Worm (Caenorhabditis elegans) whole organism, young adult: ENCODE measurements around the gene mlt-3.
A peak's percentile ranks its signal among the peaks of the same experiment; 100 is the strongest.

Experiments used
- B0336.3 ChIP-seq: fragments of 200-800 bp; sonication (Bioruptor generic); IDR thresholded peaks from 2 replicates; pipeline ENCODE4 v1.3.6; 2022; ENCODE audit warnings: missing genetic modification characterization, missing compliant biosample characterization
- F10E7.11 ChIP-seq: sonication (generic microtip); optimal IDR thresholded peaks from 2 replicates; lab custom pipeline; 2017; ENCODE audit warnings: mild to moderate bottlenecking, missing genetic modification characterization, moderate library complexity, missing compliant biosample characterization
- F23B12.7 ChIP-seq: sonication (generic microtip); optimal IDR thresholded peaks from 2 replicates; lab custom pipeline; 2017; ENCODE audit warnings: missing genetic modification characterization, mild to moderate bottlenecking, missing compliant biosample characterization, antibody characterized with exemption, moderate library complexity; ENCODE audit not compliant: insufficient read depth
- F37B4.10 ChIP-seq: fragments of 200-800 bp; sonication (Bioruptor generic); IDR thresholded peaks from 2 replicates; pipeline ENCODE4 v1.3.6; 2022; ENCODE audit warnings: missing genetic modification characterization, missing compliant biosample characterization
- F39B2.1 ChIP-seq: fragments of 200-800 bp; sonication (Bioruptor generic); IDR thresholded peaks from 2 replicates; pipeline ENCODE4 v1.3.6; 2022; ENCODE audit warnings: missing genetic modification reagents, missing genetic modification characterization, missing compliant biosample characterization
- F49E8.2 ChIP-seq: sonication (generic microtip); optimal IDR thresholded peaks from 3 replicates; lab custom pipeline; 2017; ENCODE audit warnings: missing genetic modification characterization, mild to moderate bottlenecking, missing compliant biosample characterization, antibody characterized with exemption, moderate library complexity; ENCODE audit not compliant: insufficient read depth
- F55B11.4 ChIP-seq: sonication (generic microtip); optimal IDR thresholded peaks from 2 replicates; lab custom pipeline; 2016; ENCODE audit warnings: missing compliant biosample characterization, missing genetic modification characterization, borderline replicate concordance; ENCODE audit not compliant: insufficient read depth
- F57A8.1 ChIP-seq: fragments of 200-800 bp; sonication (Bioruptor generic); optimal IDR thresholded peaks from 2 replicates; lab custom pipeline; 2018; ENCODE audit warnings: mild to moderate bottlenecking, missing genetic modification characterization, moderate library complexity, missing compliant biosample characterization
- T26A5.8 ChIP-seq: sonication (generic microtip); optimal IDR thresholded peaks from 2 replicates; lab custom pipeline; 2016; ENCODE audit warnings: missing genetic modification characterization, missing compliant biosample characterization
- Y79H2A.3 ChIP-seq: fragments of 200-800 bp; sonication (Bioruptor generic); conservative IDR thresholded peaks from 2 replicates; pipeline ENCODE4 v1.3.6; 2022; ENCODE audit warnings: missing genetic modification reagents, missing genetic modification characterization, missing compliant biosample characterization
- ama-1 ChIP-seq, 3 experiments: fragments of 150-350 bp in 1 of 3; sonication (generic microtip) in 2 of 3; optimal IDR thresholded peaks; 2 replicates each; lab custom pipeline; 2014 to 2018; ENCODE audit warnings: missing biosample characterization in 2 of 3, missing genetic modification characterization in 2 of 3, missing genetic modification reagents in 2 of 3
- aptf-2 ChIP-seq: fragments of 200-800 bp; sonication (Bioruptor generic); conservative IDR thresholded peaks from 2 replicates; pipeline ENCODE4 v1.3.6; 2022; ENCODE audit warnings: missing genetic modification reagents, missing genetic modification characterization, missing compliant biosample characterization
- athp-1 ChIP-seq: sonication (generic microtip); optimal IDR thresholded peaks from 2 replicates; lab custom pipeline; 2017; ENCODE audit warnings: mild to moderate bottlenecking, missing genetic modification characterization, missing compliant biosample characterization
- attf-6 ChIP-seq: fragments of 200-800 bp; sonication (Bioruptor generic); IDR thresholded peaks from 2 replicates; pipeline ENCODE4 v1.3.6; 2022; ENCODE audit warnings: missing genetic modification reagents, missing genetic modification characterization, missing compliant biosample characterization
- ceh-100 ChIP-seq: fragments of 200-800 bp; sonication (Bioruptor generic); IDR thresholded peaks from 2 replicates; pipeline ENCODE4 v1.3.6; 2022; ENCODE audit warnings: missing genetic modification reagents, missing genetic modification characterization, missing compliant biosample characterization
- ceh-27 ChIP-seq: fragments of 200-800 bp; sonication (Bioruptor generic); optimal IDR thresholded peaks from 2 replicates; lab custom pipeline; 2018; ENCODE audit warnings: mild to moderate bottlenecking, missing genetic modification characterization, moderate library complexity, missing compliant biosample characterization
- ceh-40 ChIP-seq: fragments of 200-800 bp; sonication (Bioruptor generic); IDR thresholded peaks from 2 replicates; pipeline ENCODE4 v1.3.6; 2022; ENCODE audit warnings: missing genetic modification characterization, missing compliant biosample characterization
- ceh-58 ChIP-seq: fragments of 200-800 bp; sonication (Bioruptor generic); IDR thresholded peaks from 2 replicates; pipeline ENCODE4 v1.3.6; 2022; ENCODE audit warnings: missing genetic modification characterization, missing compliant biosample characterization
- chd-7 ChIP-seq: sonication (generic microtip); optimal IDR thresholded peaks from 2 replicates; lab custom pipeline; 2016; ENCODE audit warnings: mild to moderate bottlenecking, missing genetic modification characterization, moderate library complexity, missing compliant biosample characterization
- dpff-1 ChIP-seq: sonication (generic microtip); optimal IDR thresholded peaks from 2 replicates; lab custom pipeline; 2017; ENCODE audit warnings: mild to moderate bottlenecking, missing genetic modification characterization, missing compliant biosample characterization
- egl-44 ChIP-seq: fragments of 200-800 bp; sonication (Bioruptor generic); IDR thresholded peaks from 2 replicates; pipeline ENCODE4 v1.3.6; 2022; ENCODE audit warnings: missing genetic modification reagents, missing genetic modification characterization, missing compliant biosample characterization
- egrh-3 ChIP-seq: fragments of 200-800 bp; sonication (Bioruptor generic); IDR thresholded peaks from 2 replicates; pipeline ENCODE4 v1.3.6; 2022; ENCODE audit warnings: missing genetic modification reagents, missing genetic modification characterization, missing compliant biosample characterization
- ekl-4 ChIP-seq: fragments of 200-800 bp; sonication (Bioruptor generic); IDR thresholded peaks from 2 replicates; pipeline ENCODE4 v1.3.6; 2022; ENCODE audit warnings: missing genetic modification reagents, missing genetic modification characterization, missing compliant biosample characterization
- hlh-26 ChIP-seq: fragments of 200-800 bp; sonication (Bioruptor generic); conservative IDR thresholded peaks from 2 replicates; pipeline ENCODE4 v1.3.6; 2022; ENCODE audit warnings: missing genetic modification reagents, missing genetic modification characterization, missing compliant biosample characterization
- lsy-27 ChIP-seq: sonication (generic microtip); optimal IDR thresholded peaks from 2 replicates; lab custom pipeline; 2017; ENCODE audit warnings: missing genetic modification characterization, mild to moderate bottlenecking, missing compliant biosample characterization, antibody characterized with exemption, missing genotype, borderline replicate concordance; ENCODE audit not compliant: insufficient read depth
- madf-10 ChIP-seq: sonication (generic microtip); optimal IDR thresholded peaks from 2 replicates; lab custom pipeline; 2016; ENCODE audit warnings: mild to moderate bottlenecking, missing genetic modification characterization, missing compliant biosample characterization
- madf-6 ChIP-seq: fragments of 200-800 bp; sonication (Bioruptor generic); IDR thresholded peaks from 2 replicates; pipeline ENCODE4 v1.3.6; 2022; ENCODE audit warnings: missing genetic modification reagents, missing genetic modification characterization, missing compliant biosample characterization
- madf-8 ChIP-seq: fragments of 200-800 bp; sonication (Bioruptor generic); conservative IDR thresholded peaks from 2 replicates; pipeline ENCODE4 v1.3.6; 2022; ENCODE audit warnings: missing genetic modification reagents, missing genetic modification characterization, missing compliant biosample characterization
- mcd-1 ChIP-seq: fragments of 200-800 bp; sonication (Bioruptor generic); IDR thresholded peaks from 2 replicates; pipeline ENCODE4 v1.3.6; 2022; ENCODE audit warnings: missing genetic modification reagents, missing genetic modification characterization, missing compliant biosample characterization
- mel-28 ChIP-seq: sonication (generic microtip); optimal IDR thresholded peaks from 2 replicates; lab custom pipeline; 2016; ENCODE audit warnings: borderline replicate concordance, mild to moderate bottlenecking, missing genetic modification characterization, missing compliant biosample characterization
- nhr-179 ChIP-seq: sonication (generic microtip); optimal IDR thresholded peaks from 2 replicates; lab custom pipeline; 2016; ENCODE audit warnings: mild to moderate bottlenecking, missing genetic modification characterization, missing compliant biosample characterization
- nhr-27 ChIP-seq: fragments of 200-800 bp; sonication (Bioruptor generic); optimal IDR thresholded peaks from 2 replicates; lab custom pipeline; 2018; ENCODE audit warnings: mild to moderate bottlenecking, missing genetic modification characterization, moderate library complexity, missing compliant biosample characterization
- sdz-38 ChIP-seq: sonication (generic microtip); optimal IDR thresholded peaks from 2 replicates; lab custom pipeline; 2016; ENCODE audit warnings: missing genotype, missing genetic modification characterization, missing compliant biosample characterization
- snpc-1.3 ChIP-seq: sonication (generic microtip); optimal IDR thresholded peaks from 2 replicates; lab custom pipeline; 2017; ENCODE audit warnings: missing genetic modification characterization, mild to moderate bottlenecking, missing compliant biosample characterization, antibody characterized with exemption, moderate library complexity, missing genotype, missing genetic modification reagents; ENCODE audit not compliant: insufficient read depth
- tbp1 ChIP-seq: fragments of 200-800 bp; sonication (Bioruptor generic); optimal IDR thresholded peaks from 2 replicates; lab custom pipeline; 2018; ENCODE audit warnings: mild to moderate bottlenecking, missing genetic modification characterization, missing compliant biosample characterization
- tbx-9 ChIP-seq: sonication (generic microtip); optimal IDR thresholded peaks from 2 replicates; lab custom pipeline; 2016; ENCODE audit warnings: borderline replicate concordance, missing genetic modification characterization, inconsistent platforms, missing compliant biosample characterization
- tlf-1 ChIP-seq: fragments of 200-800 bp; sonication (Bioruptor generic); optimal IDR thresholded peaks from 2 replicates; lab custom pipeline; 2018; ENCODE audit warnings: mild to moderate bottlenecking, missing genetic modification characterization, missing compliant biosample characterization
- ztf-22 ChIP-seq: fragments of 200-800 bp; sonication (Bioruptor generic); optimal IDR thresholded peaks from 2 replicates; lab custom pipeline; 2018; ENCODE audit warnings: mild to moderate bottlenecking, missing genetic modification characterization, moderate library complexity, missing compliant biosample characterization
- ztf-3 ChIP-seq: fragments of 200-800 bp; sonication (Bioruptor generic); optimal IDR thresholded peaks from 2 replicates; lab custom pipeline; 2018; ENCODE audit warnings: mild to moderate bottlenecking, missing genetic modification characterization, missing compliant biosample characterization
- ztf-6 ChIP-seq: fragments of 200-800 bp; sonication (Bioruptor generic); IDR thresholded peaks from 2 replicates; pipeline ENCODE4 v1.3.6; 2022; ENCODE audit warnings: missing genetic modification reagents, missing genetic modification characterization, missing compliant biosample characterization

The mlt-3 gene

ce11 chrIV:12227012-12227411, at the start of gene mlt-3:
Gene mlt-3, minus strand, starts transcription at chrIV:12227112.
- TF ChIP-seq egrh-3 (GFP tag; lab: Robert Waterston, UW) (no peak), egl-44 (GFP tag; lab: Robert Waterston, UW) (no peak), chd-7 (tag; lab: Kevin White, UChicago) (no peak), ztf-22 (GFP tag; lab: Kevin White, UChicago) (no peak), hlh-26 (GFP tag; lab: Robert Waterston, UW) (no peak), ceh-58 (GFP tag; lab: Robert Waterston, UW) (no peak)
- TF ChIP-seq, all 124 proteins: peak for 0

ce11 chrIV:12275892-12276291, 49.0 kb upstream of the mlt-3 start, which contains the start of gene vps-8:
Gene vps-8, minus strand, starts transcription at chrIV:12275992.
- TF ChIP-seq tlf-1 (GFP tag; lab: Kevin White, UChicago) (peak; percentile 1), lsy-27 (tag; lab: Kevin White, UChicago) (no peak)

ce11 chrIV:12274365-12274764, 47.5 kb upstream of the mlt-3 start:
- TF ChIP-seq ekl-4 (GFP tag; lab: Robert Waterston, UW) (no peak), aptf-2 (GFP tag; lab: Robert Waterston, UW) (no peak), ama-1 (optimal IDR thresholded peaks at IDR 0.05; lab: Kevin White, UChicago) (no peak), ama-1 (GFP tag; optimal IDR thresholded peaks at IDR 0.05; lab: Kevin White, UChicago) (no peak), B0336.3 (GFP tag; lab: Robert Waterston, UW) (no peak), madf-6 (no peak), ztf-3 (GFP tag; lab: Kevin White, UChicago) (no peak), athp-1 (no peak), F37B4.10 (GFP tag; lab: Robert Waterston, UW) (no peak), F49E8.2 (tag; lab: Kevin White, UChicago) (no peak), tbp1 (GFP tag; lab: Kevin White, UChicago) (no peak), F55B11.4 (tag; lab: Kevin White, UChicago) (no peak), ceh-40 (GFP tag; lab: Robert Waterston, UW) (no peak), Y79H2A.3 (GFP tag; lab: Robert Waterston, UW) (no peak), tbx-9 (no peak), madf-10 (no peak), madf-8 (GFP tag; lab: Robert Waterston, UW) (no peak), F39B2.1 (GFP tag; lab: Robert Waterston, UW) (no peak), mel-28 (tag; lab: Kevin White, UChicago) (no peak)

- TF ChIP-seq attf-6 (GFP tag; lab: Robert Waterston, UW): no peak
- TF ChIP-seq F10E7.11 (tag; lab: Kevin White, UChicago): no peak
- TF ChIP-seq ztf-6 (GFP tag; lab: Robert Waterston, UW): no peak
- TF ChIP-seq F57A8.1 (GFP tag; lab: Kevin White, UChicago): no peak
- TF ChIP-seq nhr-179 (tag; lab: Kevin White, UChicago): no peak
- no peak for TF ChIP-seq mcd-1 (GFP tag; lab: Robert Waterston, UW)
- TF ChIP-seq snpc-1.3 (tag; lab: Kevin White, UChicago): no peak
- no peak for TF ChIP-seq dpff-1 (tag; lab: Kevin White, UChicago)
- TF ChIP-seq madf-8 (GFP tag; lab: Robert Waterston, UW): no peak
- TF ChIP-seq nhr-27 (tag; lab: Kevin White, UChicago): no peak
- TF ChIP-seq ceh-100 (GFP tag; lab: Robert Waterston, UW): no peak
- TF ChIP-seq T26A5.8 (tag; lab: Kevin White, UChicago): no peak
- no peak for TF ChIP-seq F23B12.7 (tag; lab: Kevin White, UChicago)
- TF ChIP-seq ceh-27: no peak
- TF ChIP-seq sdz-38 (tag; lab: Kevin White, UChicago): no peak
These were observed 43.5 kb upstream of the mlt-3 start, which contains the start of gene C42C1.3 for ce11 chrIV:12270392-12270791. Gene C42C1.3, minus strand, starts transcription at chrIV:12270492.
